Worm (Caenorhabditis elegans) whole organism, L2 larva: ENCODE results near the gene fbxa-118.

ENCODE experiments used
- C34F6.9 ChIP-seq: fragments of 150-350 bp; optimal IDR thresholded peaks from 2 replicates; lab custom pipeline; 2014; ENCODE audit warnings: missing biosample characterization, missing genetic modification characterization
- R02D3.7 ChIP-seq: fragments of 150-350 bp; optimal IDR thresholded peaks from 2 replicates; lab custom pipeline; 2014; ENCODE audit warnings: missing biosample characterization, missing genetic modification characterization
- alr-1 ChIP-seq: fragments of 150-350 bp; optimal IDR thresholded peaks from 2 replicates; lab custom pipeline; 2014; ENCODE audit warnings: missing biosample characterization, missing genetic modification characterization
- aly-2 ChIP-seq: fragments of 150-350 bp; optimal IDR thresholded peaks from 2 replicates; lab custom pipeline; 2014; ENCODE audit warnings: missing biosample characterization, missing genetic modification characterization
- blmp-1 ChIP-seq: sonication (generic microtip); optimal IDR thresholded peaks from 2 replicates; lab custom pipeline; 2017; ENCODE audit warnings: missing genetic modification characterization, mild to moderate bottlenecking, missing compliant biosample characterization, antibody characterized with exemption, moderate library complexity; ENCODE audit not compliant: insufficient read depth
- ceh-82 ChIP-seq: fragments of 150-350 bp; optimal IDR thresholded peaks from 2 replicates; lab custom pipeline; 2014; ENCODE audit warnings: missing biosample characterization, missing genetic modification characterization
- crh-2 ChIP-seq: sonication (generic microtip); optimal IDR thresholded peaks from 2 replicates; lab custom pipeline; 2017; ENCODE audit warnings: missing biosample characterization, missing genetic modification characterization
- dmd-4 ChIP-seq: sonication (generic microtip); optimal IDR thresholded peaks from 2 replicates; lab custom pipeline; 2017; ENCODE audit warnings: missing biosample characterization, missing genetic modification characterization
- egl-27 ChIP-seq: sonication (generic microtip); optimal IDR thresholded peaks from 3 replicates; lab custom pipeline; 2017; ENCODE audit warnings: missing biosample characterization, missing genetic modification reagents, missing genetic modification characterization
- elt-1 ChIP-seq: fragments of 150-350 bp; optimal IDR thresholded peaks from 2 replicates; lab custom pipeline; 2014; ENCODE audit warnings: missing biosample characterization, missing genetic modification characterization
- elt-3 ChIP-seq: sonication (generic microtip); optimal IDR thresholded peaks from 2 replicates; lab custom pipeline; 2017; ENCODE audit warnings: missing biosample characterization, missing genetic modification characterization
- fos-1 ChIP-seq: fragments of 150-350 bp; optimal IDR thresholded peaks from 2 replicates; lab custom pipeline; 2014; ENCODE audit warnings: missing biosample characterization, missing genetic modification characterization
- gmeb-1 ChIP-seq: fragments of 150-350 bp; optimal IDR thresholded peaks from 2 replicates; lab custom pipeline; 2014; ENCODE audit warnings: missing biosample characterization, missing genetic modification characterization
- lin-11 ChIP-seq: fragments of 150-350 bp; sonication (generic microtip); optimal IDR thresholded peaks from 2 replicates; lab custom pipeline; 2014; ENCODE audit warnings: missing biosample characterization, missing genetic modification characterization, inconsistent platforms, mixed read lengths
- lin-13 ChIP-seq: fragments of 150-350 bp; optimal IDR thresholded peaks from 2 replicates; lab custom pipeline; 2014; ENCODE audit warnings: missing biosample characterization, missing genetic modification reagents, missing genetic modification characterization
- lin-39 ChIP-seq: fragments of 150-350 bp; optimal IDR thresholded peaks from 2 replicates; lab custom pipeline; 2014; ENCODE audit warnings: missing biosample characterization, missing genetic modification reagents, missing genetic modification characterization
- mdl-1 ChIP-seq, 2 experiments: fragments of 150-350 bp in 1 of 2; sonication (generic microtip) in 1 of 2; optimal IDR thresholded peaks; 2 replicates each; lab custom pipeline; 2017; ENCODE audit warnings: missing biosample characterization in 2 of 2, missing genetic modification characterization in 2 of 2
- nhr-10 ChIP-seq: sonication (generic microtip); optimal IDR thresholded peaks from 2 replicates; lab custom pipeline; 2017; ENCODE audit warnings: missing biosample characterization, missing genetic modification characterization
- nhr-11 ChIP-seq: fragments of 150-350 bp; optimal IDR thresholded peaks from 2 replicates; lab custom pipeline; 2014; ENCODE audit warnings: missing biosample characterization, missing genetic modification characterization
- nhr-12 ChIP-seq: fragments of 150-350 bp; optimal IDR thresholded peaks from 2 replicates; lab custom pipeline; 2014; ENCODE audit warnings: missing biosample characterization, missing genetic modification characterization
- nhr-129 ChIP-seq: fragments of 150-350 bp; optimal IDR thresholded peaks from 2 replicates; lab custom pipeline; 2014; ENCODE audit warnings: missing biosample characterization, missing genetic modification characterization
- nhr-21 ChIP-seq: fragments of 150-350 bp; optimal IDR thresholded peaks from 2 replicates; lab custom pipeline; 2014; ENCODE audit warnings: missing biosample characterization, missing genetic modification characterization
- nhr-23 ChIP-seq: fragments of 150-350 bp; optimal IDR thresholded peaks from 2 replicates; lab custom pipeline; 2014; ENCODE audit warnings: missing biosample characterization, missing genetic modification reagents, missing genetic modification characterization
- nhr-237 ChIP-seq: fragments of 150-350 bp; optimal IDR thresholded peaks from 2 replicates; lab custom pipeline; 2014; ENCODE audit warnings: missing biosample characterization, missing genetic modification characterization
- nhr-25 ChIP-seq: fragments of 150-350 bp; sonication (generic microtip); optimal IDR thresholded peaks from 3 replicates; lab custom pipeline; 2014; ENCODE audit warnings: missing biosample characterization, missing genetic modification characterization
- nhr-6 ChIP-seq: fragments of 150-350 bp; optimal IDR thresholded peaks from 2 replicates; lab custom pipeline; 2014; ENCODE audit warnings: missing biosample characterization, missing genetic modification characterization
- sem-4 ChIP-seq: fragments of 150-350 bp; optimal IDR thresholded peaks from 2 replicates; lab custom pipeline; 2014; ENCODE audit warnings: missing biosample characterization, missing genetic modification reagents, missing genetic modification characterization
- sma-3 ChIP-seq: sonication (generic microtip); optimal IDR thresholded peaks from 2 replicates; lab custom pipeline; 2016; ENCODE audit warnings: missing genetic modification reagents, missing genetic modification characterization, missing compliant biosample characterization
- sma-9 ChIP-seq, 2 experiments: fragments of 150-350 bp in 1 of 2; sonication (generic microtip) in 1 of 2; optimal IDR thresholded peaks; 2 replicates each; lab custom pipeline; 2014 to 2016; ENCODE audit warnings: missing genetic modification characterization in 2 of 2, mild to moderate bottlenecking in 1 of 2, missing biosample characterization in 1 of 2, missing compliant biosample characterization in 1 of 2, missing genetic modification reagents in 1 of 2, moderate library complexity in 1 of 2
- snpc-4 ChIP-seq: fragments of 150-350 bp; optimal IDR thresholded peaks from 2 replicates; lab custom pipeline; 2014; ENCODE audit warnings: missing biosample characterization, missing genetic modification characterization
- unc-39 ChIP-seq: fragments of 150-350 bp; optimal IDR thresholded peaks from 2 replicates; lab custom pipeline; 2014; ENCODE audit warnings: missing biosample characterization, missing genetic modification characterization
- unc-55 ChIP-seq: fragments of 150-350 bp; sonication (generic microtip); optimal IDR thresholded peaks from 3 replicates; lab custom pipeline; 2014; ENCODE audit warnings: missing biosample characterization, missing genetic modification reagents, missing genetic modification characterization
- unc-62 ChIP-seq: fragments of 150-350 bp; optimal IDR thresholded peaks from 2 replicates; lab custom pipeline; 2014; ENCODE audit warnings: missing biosample characterization, missing genetic modification reagents, missing genetic modification characterization

Gene fbxa-118

ce11 chrV:19778608-19779007 is 1.5 kb upstream of the fbxa-118 start, which contains the start of gene fbxa-194:
fbxa-194 (minus strand) TSS chrV:19778708.
- TF ChIP-seq sma-9 (GFP tag; optimal IDR thresholded peaks at IDR 0.05; lab: Kevin White, UChicago) = no peak
- TF ChIP-seq sma-9 (tag; optimal IDR thresholded peaks at IDR 0.05; lab: Kevin White, UChicago) = no peak
- TF ChIP-seq dmd-4 (tag; lab: Kevin White, UChicago) = no peak
- TF ChIP-seq nhr-6 = no peak
- no peak for TF ChIP-seq sem-4 (tag; lab: Kevin White, UChicago)
- no peak for TF ChIP-seq egl-27 (tag; lab: Kevin White, UChicago)
- TF ChIP-seq nhr-11 (tag; lab: Kevin White, UChicago) = no peak
- TF ChIP-seq snpc-4 (tag; lab: Kevin White, UChicago) = no peak
- no peak for TF ChIP-seq mdl-1 (tag; optimal IDR thresholded peaks at IDR 0.05; lab: Kevin White, UChicago)
- no peak for TF ChIP-seq lin-13 (GFP tag; lab: Kevin White, UChicago)
- no peak for TF ChIP-seq nhr-237 (tag; lab: Kevin White, UChicago)
- no peak for TF ChIP-seq nhr-129
- TF ChIP-seq sma-3 (GFP tag; lab: Kevin White, UChicago) = no peak
- no peak for TF ChIP-seq nhr-10 (tag; lab: Kevin White, UChicago)
- TF ChIP-seq elt-1 (tag; lab: Kevin White, UChicago) = no peak
- TF ChIP-seq R02D3.7 (tag; lab: Kevin White, UChicago) = no peak
- TF ChIP-seq fos-1 (tag; lab: Kevin White, UChicago) = no peak
- no peak for TF ChIP-seq unc-62 (GFP tag; lab: Kevin White, UChicago)

DNA sequence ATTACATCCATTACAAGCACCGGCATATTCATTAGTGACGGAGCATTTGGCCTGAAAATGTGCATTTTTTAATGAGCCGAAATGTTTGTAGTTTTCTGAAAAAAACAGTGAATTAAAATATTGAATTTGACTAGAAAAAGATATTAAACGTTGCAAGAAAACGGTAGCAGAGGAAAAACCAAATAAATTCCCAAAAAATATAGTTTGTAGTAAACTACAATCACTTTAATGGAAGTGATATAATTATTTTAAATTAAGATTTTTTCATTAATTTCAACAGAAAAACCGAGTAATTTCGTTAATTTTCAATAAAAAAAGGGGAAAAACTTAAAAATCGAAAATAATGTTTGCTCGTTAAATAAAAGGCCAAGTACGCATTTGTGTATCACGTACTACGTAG is 5.5 kb downstream of the fbxa-118 start, which contains the start of gene M162.15:
M162.15 (minus strand) TSS at position 101 of the 400 bp plus-strand sequence.
- TF ChIP-seq blmp-1 (tag; lab: Kevin White, UChicago) (no peak), C34F6.9 (no peak), nhr-12 (tag; lab: Kevin White, UChicago) (no peak), lin-39 (tag; lab: Kevin White, UChicago) (no peak), sma-3 (GFP tag; lab: Kevin White, UChicago) (no peak), unc-39 (tag; lab: Kevin White, UChicago) (no peak), nhr-21 (tag; lab: Kevin White, UChicago) (no peak), egl-27 (tag; lab: Kevin White, UChicago) (no peak), sem-4 (tag; lab: Kevin White, UChicago) (no peak), fos-1 (tag; lab: Kevin White, UChicago) (no peak), gmeb-1 (tag; lab: Kevin White, UChicago) (no peak), ceh-82 (no peak), snpc-4 (tag; lab: Kevin White, UChicago) (no peak), nhr-11 (tag; lab: Kevin White, UChicago) (no peak), alr-1 (tag; lab: Kevin White, UChicago) (no peak), aly-2 (tag; lab: Kevin White, UChicago) (no peak)

DNA sequence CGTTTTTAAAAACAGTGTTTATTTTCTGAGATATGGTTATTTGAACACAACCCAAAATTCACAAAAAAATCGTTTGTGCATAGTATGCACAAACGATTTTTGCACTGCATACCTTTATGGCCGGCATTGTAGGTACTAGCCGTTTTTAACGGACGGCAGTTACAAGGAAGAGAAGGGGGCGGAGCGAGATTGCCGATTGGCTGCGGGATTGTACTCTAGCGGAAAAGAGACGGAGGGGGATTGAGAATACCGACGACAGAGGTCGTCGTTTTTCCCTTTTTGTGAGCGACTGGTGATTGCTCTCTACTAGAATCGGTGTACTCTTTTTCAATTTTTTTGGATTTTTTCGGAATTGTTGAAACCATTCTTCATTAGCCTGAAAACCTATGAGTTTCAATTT is 9.4 kb downstream of the fbxa-118 start:
- no peak for TF ChIP-seq ceh-82
- TF ChIP-seq mdl-1 (tag; optimal IDR thresholded peaks at IDR 0.05; lab: Kevin White, UChicago) = no peak
- TF ChIP-seq elt-3 = no peak
- no peak for TF ChIP-seq nhr-23

- TF ChIP-seq lin-11 (tag; lab: Kevin White, UChicago) = no peak
Measured at ce11 chrV:19760751-19761150, 16.4 kb downstream of the fbxa-118 start, which contains the start of gene M162.5. M162.5 (plus strand) TSS chrV:19761051.

DNA sequence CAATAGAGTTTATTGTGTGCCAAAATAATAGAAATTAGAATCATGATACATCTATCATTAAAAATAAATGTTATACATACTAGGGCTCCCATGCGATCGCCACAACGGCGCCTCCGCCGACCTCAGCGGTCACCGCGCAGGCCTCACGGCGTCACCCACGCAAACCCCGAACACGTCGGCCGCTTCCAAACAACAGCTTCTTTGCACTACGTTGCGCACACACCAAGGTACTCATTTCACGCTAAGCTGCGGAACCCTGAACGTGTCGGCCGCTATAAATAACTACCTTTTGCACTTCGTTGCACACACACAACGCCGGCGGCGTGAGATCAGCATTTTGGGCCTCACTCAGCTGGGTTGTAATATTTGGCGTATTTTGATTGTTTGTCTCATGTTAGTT is 17.8 kb downstream of the fbxa-118 start:
- TF ChIP-seq nhr-25 (tag; lab: Kevin White, UChicago) = no peak
- TF ChIP-seq elt-3 = no peak
- TF ChIP-seq unc-55 (GFP tag; lab: Kevin White, UChicago) = no peak

DNA sequence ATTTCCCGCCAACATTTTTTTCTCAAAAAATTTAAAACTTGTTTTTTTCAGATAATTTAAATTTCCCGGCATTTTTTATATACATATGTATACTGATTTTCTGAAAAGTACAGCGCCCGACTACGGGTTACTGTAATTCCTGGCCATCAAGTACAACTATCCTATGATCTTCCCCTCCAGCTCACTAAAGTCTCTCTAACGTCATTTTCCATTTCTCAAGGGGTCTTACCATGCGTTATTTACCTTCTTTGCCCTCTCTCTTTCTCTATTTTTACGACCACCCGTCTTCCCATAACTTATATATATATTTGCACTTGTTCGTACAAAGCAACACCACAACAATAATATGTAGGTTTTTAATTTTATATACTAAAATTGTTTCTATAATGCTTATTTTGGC is 20.9 kb downstream of the fbxa-118 start, which contains the start of gene W04E12.9:
W04E12.9 (plus strand) TSS at position 301 of the 400 bp plus-strand sequence.
- TF ChIP-seq nhr-12 (tag; lab: Kevin White, UChicago) (no peak), crh-2 (tag; lab: Kevin White, UChicago) (no peak)
